Worm (Caenorhabditis elegans): ENCODE measurements around the gene arrd-25.
A peak's percentile ranks its signal among the peaks of the same experiment; 100 is the strongest.

Gene arrd-25

DNA sequence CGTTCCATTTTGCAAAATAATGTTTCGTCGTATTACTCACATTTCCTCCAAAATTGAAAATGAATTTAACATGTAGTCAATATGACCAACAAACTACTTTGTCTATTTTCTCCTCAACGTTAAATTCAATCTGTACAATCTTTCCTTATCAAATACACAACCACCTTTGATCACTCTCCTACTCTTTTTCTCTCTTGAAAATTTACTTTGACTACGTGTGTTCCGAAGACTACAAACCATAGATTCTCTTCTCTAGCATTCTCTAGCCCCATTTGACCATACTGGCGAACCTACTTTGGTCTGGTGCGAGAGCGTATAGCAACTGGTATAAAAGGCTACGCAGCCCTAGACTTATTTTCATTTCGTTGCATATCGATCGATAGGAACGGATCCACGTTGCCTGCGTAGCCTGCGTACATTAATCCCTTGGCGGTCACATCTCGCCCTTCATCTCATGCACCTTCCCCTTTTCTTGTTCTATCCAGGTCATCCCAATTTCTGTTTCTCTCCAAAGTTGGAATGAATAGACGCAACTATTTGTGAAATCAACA is 33.3 kb upstream of the arrd-25 start:
- TF ChIP-seq flh-1 (GFP tag; optimal IDR thresholded peaks at IDR 0.05) (no peak), unc-62 (GFP tag; optimal IDR thresholded peaks at IDR 0.05) (no peak), sptf-1 (tag; optimal IDR thresholded peaks at IDR 0.05) (no peak), unc-120 (tag; optimal IDR thresholded peaks at IDR 0.05; ENCODE audit: poor library complexity, severe bottlenecking) (no peak), nhr-12 (tag; optimal IDR thresholded peaks at IDR 0.05) (no peak), cnd-1 (tag; optimal IDR thresholded peaks at IDR 0.05) (no peak), ces-1 (GFP tag; optimal IDR thresholded peaks at IDR 0.05) (no peak)

- no peak for TF ChIP-seq blmp-1 (tag; optimal IDR thresholded peaks at IDR 0.05)
- no peak for TF ChIP-seq snpc-4 (tag; optimal IDR thresholded peaks at IDR 0.05)
- peak; percentile 44 for TF ChIP-seq pha-4 (tag; optimal IDR thresholded peaks at IDR 0.05)
- no peak for TF ChIP-seq nhr-237 (tag; optimal IDR thresholded peaks at IDR 0.05)
- peak; percentile 46 for TF ChIP-seq ceh-83 (GFP tag; optimal IDR thresholded peaks at IDR 0.05)
- TF ChIP-seq nhr-76 (tag; optimal IDR thresholded peaks at IDR 0.05): no peak
- peak; percentile 16 for TF ChIP-seq mep-1 (tag; optimal IDR thresholded peaks at IDR 0.05)
- peak; percentile 15 for TF ChIP-seq unc-120 (tag; optimal IDR thresholded peaks at IDR 0.05; ENCODE audit: poor library complexity, severe bottlenecking)
These were observed 32.1 kb upstream of the arrd-25 start, which contains the start of gene cytb-5.1 for ce11 chrX:14001494-14001974. cytb-5.1 (plus strand) TSS chrX:14001924.

ce11 chrX:14002739-14003138 is 30.9 kb upstream of the arrd-25 start:
- TF ChIP-seq elt-1 (tag; optimal IDR thresholded peaks at IDR 0.05; ENCODE audit: borderline replicate concordance, insufficient read depth) (no peak), ces-1 (GFP tag; optimal IDR thresholded peaks at IDR 0.05) (no peak), tbx-8 (GFP tag; optimal IDR thresholded peaks at IDR 0.05) (no peak), drap-1 (GFP tag; optimal IDR thresholded peaks at IDR 0.05) (no peak), elt-3 (tag; optimal IDR thresholded peaks at IDR 0.05) (no peak), nhr-237 (tag; optimal IDR thresholded peaks at IDR 0.05) (no peak), unc-62 (GFP tag; optimal IDR thresholded peaks at IDR 0.05) (no peak), zip-8 (tag; optimal IDR thresholded peaks at IDR 0.05) (no peak), lin-13 (tag; optimal IDR thresholded peaks at IDR 0.05) (no peak), ceh-39 (tag; optimal IDR thresholded peaks at IDR 0.05) (no peak), nhr-28 (tag; optimal IDR thresholded peaks at IDR 0.05) (no peak), lsy-2 (tag; optimal IDR thresholded peaks at IDR 0.05) (no peak), hlh-1 (tag; optimal IDR thresholded peaks at IDR 0.05) (no peak), lin-32 (GFP tag; optimal IDR thresholded peaks at IDR 0.05) (no peak), M03D4.4 (tag; optimal IDR thresholded peaks at IDR 0.05) (no peak)

ce11 chrX:14003538-14003937 is 30.1 kb upstream of the arrd-25 start:
- TF ChIP-seq lsy-2 (tag; optimal IDR thresholded peaks at IDR 0.05): no peak

ce11 chrX:14008130-14008529 is 25.5 kb upstream of the arrd-25 start:
- TF ChIP-seq sptf-1 (tag; optimal IDR thresholded peaks at IDR 0.05) (no peak), hlh-1 (tag; optimal IDR thresholded peaks at IDR 0.05) (no peak)

DNA sequence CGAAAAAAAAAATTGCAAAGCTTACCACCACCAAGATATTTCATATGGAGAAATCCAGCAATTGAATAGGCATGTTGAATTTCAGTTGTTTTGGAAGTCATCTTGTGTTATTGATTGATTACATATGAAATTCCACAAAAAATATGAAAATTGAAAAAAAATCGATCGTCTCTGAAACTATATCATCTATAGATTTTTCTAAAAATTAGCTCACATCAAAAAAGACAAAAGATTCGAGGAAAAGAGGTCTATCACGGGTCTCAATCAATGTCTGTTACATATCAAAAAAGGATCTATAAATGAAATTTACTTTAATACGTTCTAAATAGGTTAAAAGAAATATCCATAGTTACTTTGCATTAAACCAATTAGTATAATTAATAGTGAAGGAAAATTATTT is 21.2 kb upstream of the arrd-25 start, which contains the start of gene tbc-19:
Gene tbc-19, minus strand, starts transcription at position 101 of the 400 bp plus-strand sequence.
- TF ChIP-seq unc-39 (tag; optimal IDR thresholded peaks at IDR 0.05) (no peak), bed-3 (GFP tag; optimal IDR thresholded peaks at IDR 0.05) (no peak), cnd-1 (tag; optimal IDR thresholded peaks at IDR 0.05) (no peak)

ce11 chrX:14015366-14015765 is 18.2 kb upstream of the arrd-25 start, which contains the start of gene C04C11.25:
C04C11.25 (minus strand) TSS chrX:14015466.
- TF ChIP-seq hlh-1 (tag; optimal IDR thresholded peaks at IDR 0.05): no peak
- no peak for TF ChIP-seq lin-13 (tag; optimal IDR thresholded peaks at IDR 0.05)
- no peak for TF ChIP-seq elt-1 (tag; optimal IDR thresholded peaks at IDR 0.05; ENCODE audit: borderline replicate concordance, insufficient read depth)
- no peak for TF ChIP-seq mep-1 (tag; optimal IDR thresholded peaks at IDR 0.05)
- TF ChIP-seq ceh-43 (GFP tag; optimal IDR thresholded peaks at IDR 0.05): no peak
- TF ChIP-seq cnd-1 (tag; optimal IDR thresholded peaks at IDR 0.05): no peak
- no peak for TF ChIP-seq nhr-12 (tag; optimal IDR thresholded peaks at IDR 0.05)
- no peak for TF ChIP-seq nhr-28 (tag; optimal IDR thresholded peaks at IDR 0.05)
- no peak for TF ChIP-seq mls-2 (tag; optimal IDR thresholded peaks at IDR 0.05)
- TF ChIP-seq zip-8 (tag; optimal IDR thresholded peaks at IDR 0.05): no peak
- no peak for TF ChIP-seq ham-2 (GFP tag; optimal IDR thresholded peaks at IDR 0.05)
- no peak for TF ChIP-seq sem-2 (GFP tag; optimal IDR thresholded peaks at IDR 0.05)
- no peak for TF ChIP-seq drap-1 (GFP tag; optimal IDR thresholded peaks at IDR 0.05)
- TF ChIP-seq nhr-76 (tag; optimal IDR thresholded peaks at IDR 0.05): no peak
- TF ChIP-seq blmp-1 (tag; optimal IDR thresholded peaks at IDR 0.05): no peak
- no peak for TF ChIP-seq ztf-11 (tag; optimal IDR thresholded peaks at IDR 0.05)

Data from whole organism, mixed stage, embryonic.